Fruit fly (Drosophila melanogaster) whole organism, embryonic: ENCODE data around the gene Dredd.

ENCODE experiments used
- Atf6 ChIP-seq: fragments of 200-800 bp; sonication (Bioruptor generic); IDR thresholded peaks from 2 replicates; pipeline ENCODE4 v1.3.6; 2022; ENCODE audit warnings: missing biosample characterization, missing genetic modification characterization
- Bteb2 ChIP-seq: fragments of 200-800 bp; sonication (Bioruptor generic); optimal IDR thresholded peaks from 2 replicates; lab custom pipeline; 2016; ENCODE audit warnings: missing biosample characterization, missing genetic modification characterization
- C15 ChIP-seq: fragments of 200-800 bp; sonication (Bioruptor generic); IDR thresholded peaks from 3 replicates; pipeline ENCODE4 v1.3.6; 2022; ENCODE audit warnings: missing biosample characterization, missing genetic modification characterization
- CG10274 ChIP-seq: fragments of 200-800 bp; sonication (Bioruptor generic); optimal IDR thresholded peaks from 3 replicates; lab custom pipeline; 2017; ENCODE audit warnings: missing biosample characterization, mild to moderate bottlenecking, missing genetic modification characterization
- CG10654 ChIP-seq: fragments of 200-800 bp; sonication (Bioruptor generic); optimal IDR thresholded peaks from 2 replicates; lab custom pipeline; 2016; ENCODE audit warnings: missing biosample characterization, missing genetic modification characterization
- CG14710 ChIP-seq: fragments of 200-800 bp; sonication (Bioruptor generic); optimal IDR thresholded peaks from 3 replicates; lab custom pipeline; 2019; ENCODE audit warnings: missing biosample characterization, mild to moderate bottlenecking, missing genetic modification characterization, moderate library complexity
- CG1529 ChIP-seq: fragments of 200-800 bp; sonication (Bioruptor generic); optimal IDR thresholded peaks from 3 replicates; lab custom pipeline; 2018; ENCODE audit warnings: missing biosample characterization, missing genetic modification characterization
- CG17385 ChIP-seq: fragments of 200-800 bp; sonication (Bioruptor generic); optimal IDR thresholded peaks from 3 replicates; lab custom pipeline; 2018; ENCODE audit warnings: missing biosample characterization, mild to moderate bottlenecking, missing genetic modification characterization
- CG18764 ChIP-seq: fragments of 200-800 bp; sonication (Bioruptor generic); optimal IDR thresholded peaks from 3 replicates; lab custom pipeline; 2016; ENCODE audit warnings: missing biosample characterization, missing genetic modification characterization
- CG2875 ChIP-seq: fragments of 200-800 bp; sonication (Bioruptor generic); optimal IDR thresholded peaks from 2 replicates; lab custom pipeline; 2017; ENCODE audit warnings: missing biosample characterization, mild to moderate bottlenecking, missing genetic modification characterization, missing genetic modification reagents
- CG30020 ChIP-seq: fragments of 200-800 bp; optimal IDR thresholded peaks from 2 replicates; lab custom pipeline; 2019; ENCODE audit warnings: missing biosample characterization, mild to moderate bottlenecking, missing genetic modification characterization, moderate library complexity
- CG31388 ChIP-seq: fragments of 200-800 bp; sonication (Bioruptor generic); optimal IDR thresholded peaks from 2 replicates; lab custom pipeline; 2016; ENCODE audit warnings: missing biosample characterization, missing genetic modification characterization
- CG32532 ChIP-seq: fragments of 200-800 bp; sonication (Bioruptor generic); IDR thresholded peaks from 2 replicates; pipeline ENCODE4 v1.3.6; 2022; ENCODE audit warnings: missing biosample characterization, missing genetic modification characterization
- CG33213 ChIP-seq: fragments of 200-800 bp; sonication (Bioruptor generic); optimal IDR thresholded peaks from 3 replicates; lab custom pipeline; 2016; ENCODE audit warnings: missing biosample characterization, missing genetic modification characterization
- CG3847 ChIP-seq: fragments of 200-800 bp; sonication (Bioruptor generic); IDR thresholded peaks from 2 replicates; pipeline ENCODE4 v1.3.6; 2022; ENCODE audit warnings: missing biosample characterization, missing genetic modification characterization
- CG4617 ChIP-seq: fragments of 200-800 bp; sonication (Bioruptor generic); optimal IDR thresholded peaks from 3 replicates; lab custom pipeline; 2016; ENCODE audit warnings: missing biosample characterization, missing genetic modification characterization, borderline replicate concordance
- CG6254 ChIP-seq: fragments of 200-800 bp; sonication (Bioruptor generic); optimal IDR thresholded peaks from 3 replicates; lab custom pipeline; 2017; ENCODE audit warnings: mild to moderate bottlenecking, missing biosample characterization, missing genetic modification reagents, missing genetic modification characterization
- CG6791 ChIP-seq: fragments of 200-800 bp; sonication (Bioruptor generic); IDR thresholded peaks from 3 replicates; pipeline ENCODE4 v1.3.6; 2022; ENCODE audit warnings: missing biosample characterization, missing genetic modification characterization; ENCODE audit not compliant: partially characterized antibody
- CG6854 ChIP-seq: fragments of 200-800 bp; sonication (Bioruptor generic); optimal IDR thresholded peaks from 3 replicates; lab custom pipeline; 2017; ENCODE audit warnings: missing biosample characterization, mild to moderate bottlenecking, missing genetic modification characterization
- Fer3 ChIP-seq: fragments of 200-800 bp; sonication (Bioruptor generic); optimal IDR thresholded peaks from 2 replicates; lab custom pipeline; 2018; ENCODE audit warnings: missing biosample characterization, mild to moderate bottlenecking, missing genetic modification characterization, moderate library complexity
- GATAe ChIP-seq: fragments of 200-800 bp; sonication (Bioruptor generic); conservative IDR thresholded peaks from 2 replicates; pipeline ENCODE4 v1.3.6; 2022; ENCODE audit warnings: missing biosample characterization, missing genetic modification characterization
- Hr51 ChIP-seq, 2 experiments: fragments of 200-800 bp; sonication (Bioruptor generic); optimal IDR thresholded peaks; 2 replicates in 1 of 2; 3 replicates in 1 of 2; lab custom pipeline; 2016 to 2018; ENCODE audit warnings: missing biosample characterization in 2 of 2, missing genetic modification characterization in 2 of 2, mild to moderate bottlenecking in 1 of 2, moderate library complexity in 1 of 2
- Max ChIP-seq: fragments of 200-800 bp; sonication (Bioruptor generic); optimal IDR thresholded peaks from 2 replicates; lab custom pipeline; 2016; ENCODE audit warnings: missing biosample characterization, mild to moderate bottlenecking, missing genetic modification characterization
- Oaz ChIP-seq: fragments of 200-800 bp; sonication (Bioruptor generic); IDR thresholded peaks from 2 replicates; pipeline ENCODE4 v1.3.6; 2022; ENCODE audit warnings: missing biosample characterization, missing genetic modification characterization
- Optix ChIP-seq: fragments of 200-800 bp; sonication (Bioruptor generic); IDR thresholded peaks from 3 replicates; pipeline ENCODE4 v1.3.6; 2022; ENCODE audit warnings: missing biosample characterization, missing genetic modification characterization
- Pdp1 ChIP-seq, 2 experiments: fragments of 200-800 bp; sonication (Bioruptor generic); optimal IDR thresholded peaks; 3 replicates each; lab custom pipeline; 2016; ENCODE audit warnings: missing biosample characterization in 2 of 2, missing genetic modification characterization in 2 of 2, mild to moderate bottlenecking in 1 of 2, moderate library complexity in 1 of 2
- Sox102F ChIP-seq: fragments of 200-800 bp; sonication (Bioruptor generic); optimal IDR thresholded peaks from 2 replicates; lab custom pipeline; 2018; ENCODE audit warnings: missing biosample characterization, mild to moderate bottlenecking, missing genetic modification characterization, moderate library complexity
- Sry-δ ChIP-seq: fragments of 200-800 bp; sonication (Bioruptor generic); optimal IDR thresholded peaks from 2 replicates; lab custom pipeline; 2016; ENCODE audit warnings: missing biosample characterization, missing genetic modification characterization
- aop ChIP-seq: fragments of 200-800 bp; sonication (Bioruptor generic); IDR thresholded peaks from 2 replicates; pipeline ENCODE4 v1.3.6; 2022; ENCODE audit warnings: missing biosample characterization, missing genetic modification characterization
- bcd ChIP-seq: fragments of 200-800 bp; sonication (Bioruptor generic); optimal IDR thresholded peaks from 2 replicates; lab custom pipeline; 2017; ENCODE audit warnings: missing biosample characterization, mild to moderate bottlenecking, missing genetic modification characterization
- br ChIP-seq: fragments of >200 bp; optimal IDR thresholded peaks from 2 replicates; lab custom pipeline; 2017
- crol ChIP-seq: fragments of 200-800 bp; sonication (Bioruptor generic); IDR thresholded peaks from 2 replicates; pipeline ENCODE4 v1.3.6; 2022; ENCODE audit warnings: missing biosample characterization, missing genetic modification characterization
- danr ChIP-seq: fragments of 200-800 bp; sonication (Bioruptor generic); IDR thresholded peaks from 2 replicates; pipeline ENCODE4 v1.3.6; 2022; ENCODE audit warnings: missing biosample characterization, missing genetic modification characterization
- disco-r ChIP-seq: fragments of 200-800 bp; sonication (Bioruptor generic); optimal IDR thresholded peaks from 2 replicates; lab custom pipeline; 2016; ENCODE audit warnings: missing biosample characterization, missing genetic modification characterization
- dysf ChIP-seq: fragments of 200-800 bp; sonication (Bioruptor generic); IDR thresholded peaks from 3 replicates; pipeline ENCODE4 v1.3.6; 2022; ENCODE audit warnings: missing biosample characterization, missing genetic modification characterization
- ftz-f1 ChIP-seq: fragments of 200-800 bp; sonication (Bioruptor generic); optimal IDR thresholded peaks from 2 replicates; lab custom pipeline; 2016; ENCODE audit warnings: missing biosample characterization, missing genetic modification characterization
- grn ChIP-seq: fragments of 200-800 bp; sonication (Bioruptor generic); optimal IDR thresholded peaks from 3 replicates; lab custom pipeline; 2017; ENCODE audit warnings: missing biosample characterization, missing genetic modification characterization
- gsb ChIP-seq: fragments of 200-800 bp; sonication (Bioruptor generic); IDR thresholded peaks from 2 replicates; pipeline ENCODE4 v1.3.6; 2022; ENCODE audit warnings: missing biosample characterization, missing genetic modification characterization
- hkb ChIP-seq, 2 experiments: fragments of 200-800 bp in 1 of 2; fragments of >200 bp in 1 of 2; sonication (Bioruptor generic) in 1 of 2; IDR thresholded peaks in 1 of 2; optimal IDR thresholded peaks in 1 of 2; 2 replicates each; pipeline versions ENCODE4 v1.3.6 to Lab custom; 2017 to 2022; ENCODE audit warnings: missing biosample characterization in 1 of 2, missing genetic modification characterization in 1 of 2
- jumu ChIP-seq: fragments of 200-800 bp; sonication (Bioruptor generic); optimal IDR thresholded peaks from 3 replicates; lab custom pipeline; 2016; ENCODE audit warnings: missing biosample characterization, missing genetic modification characterization
- lov ChIP-seq, 2 experiments: fragments of 200-800 bp in 1 of 2; fragments of >200 bp in 1 of 2; sonication (Bioruptor generic) in 1 of 2; IDR thresholded peaks in 1 of 2; optimal IDR thresholded peaks in 1 of 2; 2 replicates in 1 of 2; 3 replicates in 1 of 2; pipeline versions ENCODE4 v1.3.6 to Lab custom; 2017 to 2022; ENCODE audit warnings: missing biosample characterization in 1 of 2, missing genetic modification characterization in 1 of 2
- mam ChIP-seq: fragments of 200-800 bp; sonication (Bioruptor generic); optimal IDR thresholded peaks from 3 replicates; lab custom pipeline; 2016; ENCODE audit warnings: missing biosample characterization, missing genetic modification characterization
- nau ChIP-seq: fragments of 200-800 bp; sonication (Bioruptor generic); optimal IDR thresholded peaks from 3 replicates; lab custom pipeline; 2017; ENCODE audit warnings: missing biosample characterization, mild to moderate bottlenecking, missing genetic modification characterization, missing genetic modification reagents
- odd ChIP-seq: fragments of 200-800 bp; sonication (Bioruptor generic); optimal IDR thresholded peaks from 2 replicates; lab custom pipeline; 2017; ENCODE audit warnings: missing biosample characterization, mild to moderate bottlenecking, missing genetic modification characterization
- pb ChIP-seq: fragments of 200-800 bp; sonication (Bioruptor generic); optimal IDR thresholded peaks from 3 replicates; lab custom pipeline; 2016; ENCODE audit warnings: missing biosample characterization, missing genetic modification characterization
- pros ChIP-seq: fragments of 200-800 bp; sonication (Bioruptor generic); optimal IDR thresholded peaks from 3 replicates; lab custom pipeline; 2019; ENCODE audit warnings: missing biosample characterization, mild to moderate bottlenecking, missing genetic modification characterization, moderate library complexity
- ranshi ChIP-seq: fragments of 200-800 bp; sonication (Bioruptor generic); IDR thresholded peaks from 2 replicates; pipeline ENCODE4 v1.3.6; 2022; ENCODE audit warnings: missing biosample characterization, missing genetic modification characterization
- tin ChIP-seq: fragments of 200-800 bp; sonication (Bioruptor generic); optimal IDR thresholded peaks from 3 replicates; lab custom pipeline; 2016; ENCODE audit warnings: missing biosample characterization, missing genetic modification characterization
- zen2 ChIP-seq: fragments of 200-800 bp; sonication (Bioruptor generic); IDR thresholded peaks from 3 replicates; pipeline ENCODE4 v1.3.6; 2022; ENCODE audit warnings: missing biosample characterization, missing genetic modification characterization; ENCODE audit not compliant: partially characterized antibody
- zfh2 ChIP-seq: fragments of 200-800 bp; sonication (Bioruptor generic); optimal IDR thresholded peaks from 2 replicates; lab custom pipeline; 2016; ENCODE audit warnings: missing biosample characterization, missing genetic modification characterization

The Dredd gene

dm6 chrX:654949-655348 is 19.6 kb upstream of the Dredd start (continued):
- TF ChIP-seq Hr51 (GFP tag; optimal IDR thresholded peaks at IDR 0.05; lab: Kevin White, UChicago) (peak; percentile 94 to 95), Max (GFP tag; lab: Kevin White, UChicago) (peak; percentile 86), Oaz (GFP tag; lab: Robert Waterston, UW) (peak; percentile 94), ranshi (peak; percentile 97), mam (GFP tag; lab: Kevin White, UChicago) (peak; percentile 94), Sox102F (GFP tag; lab: Kevin White, UChicago) (peak; percentile 96), gsb (GFP tag; lab: Robert Waterston, UW) (peak; percentile 91), zfh2 (GFP tag; lab: Kevin White, UChicago) (peak; percentile 92), Atf6 (GFP tag; lab: Robert Waterston, UW) (peak; percentile 94), C15 (GFP tag; lab: Robert Waterston, UW) (peak; percentile 82; the same call in 2 of the 3 replicates), CG32532 (GFP tag; lab: Robert Waterston, UW) (peak; percentile 98), CG18764 (peak; percentile 96), dysf (GFP tag; lab: Robert Waterston, UW) (peak; percentile 98), CG31388 (peak; percentile 80), tin (GFP tag; lab: Kevin White, UChicago) (peak; percentile 96), crol (GFP tag; lab: Robert Waterston, UW) (no peak), CG4617 (GFP tag; lab: Kevin White, UChicago) (peak; percentile 92), lov (optimal IDR thresholded peaks at IDR 0.05; lab: Kevin White, UChicago) (no peak), lov (GFP tag; IDR thresholded peaks at IDR 0.05; lab: Robert Waterston, UW) (peak; percentile 96), CG33213 (GFP tag; lab: Kevin White, UChicago) (peak; percentile 92), Optix (GFP tag; lab: Robert Waterston, UW) (peak; percentile 97), CG3847 (GFP tag; lab: Robert Waterston, UW) (peak; percentile 95), Sry-δ (GFP tag; lab: Kevin White, UChicago) (peak; percentile 49), CG6791 (GFP tag; lab: Robert Waterston, UW) (no peak), grn (GFP tag; lab: Kevin White, UChicago) (peak; percentile 44), CG6254 (GFP tag; lab: Kevin White, UChicago) (peak; percentile 94), pros (peak; percentile 55), hkb (optimal IDR thresholded peaks at IDR 0.05; lab: Kevin White, UChicago) (no peak), hkb (GFP tag; IDR thresholded peaks at IDR 0.05; lab: Robert Waterston, UW) (peak; percentile 97), pb (GFP tag; lab: Kevin White, UChicago) (peak; percentile 94), br (lab: Kevin White, UChicago) (no peak), ftz-f1 (GFP tag; lab: Kevin White, UChicago) (no peak), zen2 (GFP tag; lab: Robert Waterston, UW) (no peak), CG1529 (GFP tag; lab: Kevin White, UChicago) (peak; percentile 94), CG10654 (peak; percentile 92), bcd (peak; percentile 94), CG6854 (GFP tag; lab: Kevin White, UChicago) (peak; percentile 93), disco-r (GFP tag; lab: Kevin White, UChicago) (peak; percentile 91), nau (GFP tag; lab: Kevin White, UChicago) (no peak), CG17385 (GFP tag; lab: Kevin White, UChicago) (peak; percentile 94), GATAe (peak; percentile 40; the same call in 1 of the 2 replicates), Fer3 (tag; lab: Kevin White, UChicago) (peak; percentile 95), odd (GFP tag; lab: Kevin White, UChicago) (peak; percentile 94), Bteb2 (GFP tag; lab: Kevin White, UChicago) (peak; percentile 91), CG14710 (peak; percentile 93), CG2875 (peak; percentile 96), jumu (GFP tag; lab: Kevin White, UChicago) (peak; percentile 93), aop (GFP tag; lab: Robert Waterston, UW) (peak; percentile 85), danr (GFP tag; lab: Robert Waterston, UW) (peak; percentile 94), Pdp1 (GFP tag; optimal IDR thresholded peaks at IDR 0.05; lab: Kevin White, UChicago) (peak; percentile 94), CG10274 (peak; percentile 90), CG30020 (peak; percentile 74)
